Fruit fly (Drosophila melanogaster): ENCODE data around the gene CG15822.

- TF ChIP-seq insv (optimal IDR thresholded peaks at IDR 0.05) (no peak), ttk (optimal IDR thresholded peaks at IDR 0.05) (no peak), h (optimal IDR thresholded peaks at IDR 0.05) (no peak), Myc (optimal IDR thresholded peaks at IDR 0.05) (no peak), Sin3A (optimal IDR thresholded peaks at IDR 0.05) (no peak), psq (optimal IDR thresholded peaks at IDR 0.05) (no peak)
Measured at dm6 chr3L:2115524-2116245, 48.0 kb downstream of the CG15822 start, which contains the start of gene sls.
